Fruit fly (Drosophila melanogaster) whole organism, embryonic: ENCODE data around the gene Gmap.

Source experiments
- Atf-2 ChIP-seq: fragments of 200-800 bp; sonication (Bioruptor generic); optimal IDR thresholded peaks from 2 replicates; lab custom pipeline; 2016; ENCODE audit warnings: missing biosample characterization, missing genetic modification characterization
- Blimp-1 ChIP-seq: fragments of 200-800 bp; sonication (Bioruptor generic); optimal IDR thresholded peaks from 3 replicates; lab custom pipeline; 2018; ENCODE audit warnings: missing biosample characterization, missing genetic modification characterization, mild to moderate bottlenecking, moderate library complexity, missing genetic modification reagents
- CG10959 ChIP-seq: fragments of 200-800 bp; sonication (Bioruptor generic); IDR thresholded peaks from 2 replicates; pipeline ENCODE4 v1.3.6; 2022; ENCODE audit warnings: missing biosample characterization, missing genetic modification characterization
- CG11504 ChIP-seq: fragments of 200-800 bp; sonication (Bioruptor generic); optimal IDR thresholded peaks from 3 replicates; lab custom pipeline; 2019; ENCODE audit warnings: missing biosample characterization, mild to moderate bottlenecking, missing genetic modification characterization, moderate library complexity
- CG11696 ChIP-seq: fragments of 200-800 bp; sonication (Bioruptor generic); IDR thresholded peaks from 2 replicates; pipeline ENCODE4 v1.3.6; 2022; ENCODE audit warnings: missing biosample characterization, missing genetic modification characterization
- CG1233 ChIP-seq: fragments of 200-800 bp; sonication (Bioruptor generic); optimal IDR thresholded peaks from 4 replicates; lab custom pipeline; 2018; ENCODE audit warnings: missing biosample characterization, mild to moderate bottlenecking, missing genetic modification characterization
- CG12744 ChIP-seq: fragments of 200-800 bp; sonication (Bioruptor generic); optimal IDR thresholded peaks from 2 replicates; lab custom pipeline; 2016; ENCODE audit warnings: missing biosample characterization, missing genetic modification characterization
- CG13296 ChIP-seq: fragments of 200-800 bp; sonication (Bioruptor generic); optimal IDR thresholded peaks from 3 replicates; lab custom pipeline; 2018; ENCODE audit warnings: missing biosample characterization, mild to moderate bottlenecking, missing genetic modification characterization
- CG15269 ChIP-seq: fragments of 200-800 bp; sonication (Bioruptor generic); optimal IDR thresholded peaks from 2 replicates; lab custom pipeline; 2018; ENCODE audit warnings: missing biosample characterization, mild to moderate bottlenecking, missing genetic modification characterization, moderate library complexity
- CG17829 ChIP-seq: fragments of 200-800 bp; optimal IDR thresholded peaks from 2 replicates; lab custom pipeline; 2019; ENCODE audit warnings: missing biosample characterization, mild to moderate bottlenecking, missing genetic modification characterization, moderate library complexity
- CG17912 ChIP-seq: fragments of 200-800 bp; sonication (Bioruptor generic); optimal IDR thresholded peaks from 2 replicates; lab custom pipeline; 2018; ENCODE audit warnings: missing biosample characterization, mild to moderate bottlenecking, missing genetic modification characterization
- CG18599 ChIP-seq: fragments of 200-800 bp; sonication (Bioruptor generic); optimal IDR thresholded peaks from 3 replicates; lab custom pipeline; 2017; ENCODE audit warnings: missing biosample characterization, missing genetic modification characterization, mild to moderate bottlenecking, moderate library complexity, missing genetic modification reagents
- CG2712 ChIP-seq: fragments of 200-800 bp; optimal IDR thresholded peaks from 3 replicates; lab custom pipeline; 2019; ENCODE audit warnings: missing biosample characterization, mild to moderate bottlenecking, missing genetic modification characterization, moderate library complexity
- CG30020 ChIP-seq: fragments of 200-800 bp; optimal IDR thresholded peaks from 2 replicates; lab custom pipeline; 2019; ENCODE audit warnings: missing biosample characterization, mild to moderate bottlenecking, missing genetic modification characterization, moderate library complexity
- CG31441 ChIP-seq: fragments of 200-800 bp; sonication (Bioruptor generic); IDR thresholded peaks from 2 replicates; pipeline ENCODE4 v1.3.6; 2022; ENCODE audit warnings: missing biosample characterization, missing genetic modification characterization
- CG43689 ChIP-seq: fragments of 200-800 bp; sonication (Bioruptor generic); IDR thresholded peaks from 2 replicates; pipeline ENCODE4 v1.3.6; 2022; ENCODE audit warnings: missing biosample characterization, missing genetic modification characterization
- CG7745 ChIP-seq: fragments of 200-800 bp; sonication (Bioruptor generic); optimal IDR thresholded peaks from 2 replicates; lab custom pipeline; 2018; ENCODE audit warnings: missing biosample characterization, mild to moderate bottlenecking, missing genetic modification characterization, moderate library complexity
- CHES-1-like ChIP-seq: fragments of 200-800 bp; sonication (Bioruptor generic); optimal IDR thresholded peaks from 2 replicates; lab custom pipeline; 2016; ENCODE audit warnings: missing biosample characterization, missing genetic modification characterization
- Camta ChIP-seq: fragments of 200-800 bp; sonication (Bioruptor generic); optimal IDR thresholded peaks from 2 replicates; lab custom pipeline; 2016; ENCODE audit warnings: missing biosample characterization, missing genetic modification characterization
- Dp ChIP-seq: fragments of 200-800 bp; sonication (Bioruptor generic); optimal IDR thresholded peaks from 2 replicates; lab custom pipeline; 2018; ENCODE audit warnings: missing biosample characterization, mild to moderate bottlenecking, missing genetic modification characterization, moderate library complexity
- GATAe ChIP-seq: fragments of 200-800 bp; sonication (Bioruptor generic); conservative IDR thresholded peaks from 2 replicates; pipeline ENCODE4 v1.3.6; 2022; ENCODE audit warnings: missing biosample characterization, missing genetic modification characterization
- HLHmδ ChIP-seq: fragments of 200-800 bp; sonication (Bioruptor generic); optimal IDR thresholded peaks from 2 replicates; lab custom pipeline; 2018; ENCODE audit warnings: missing biosample characterization, mild to moderate bottlenecking, missing genetic modification characterization, moderate library complexity
- Hmr ChIP-seq: fragments of 200-800 bp; sonication (Bioruptor generic); optimal IDR thresholded peaks from 3 replicates; lab custom pipeline; 2017; ENCODE audit warnings: mild to moderate bottlenecking, missing biosample characterization, missing genetic modification reagents, missing genetic modification characterization
- NC2α ChIP-seq: fragments of 200-800 bp; sonication (Bioruptor generic); optimal IDR thresholded peaks from 2 replicates; lab custom pipeline; 2016; ENCODE audit warnings: missing biosample characterization, missing genetic modification characterization
- Oaz ChIP-seq: fragments of 200-800 bp; sonication (Bioruptor generic); IDR thresholded peaks from 2 replicates; pipeline ENCODE4 v1.3.6; 2022; ENCODE audit warnings: missing biosample characterization, missing genetic modification characterization
- Rfx ChIP-seq: fragments of 200-800 bp; sonication (Bioruptor generic); IDR thresholded peaks from 2 replicates; pipeline ENCODE4 v1.3.6; 2022; ENCODE audit warnings: missing biosample characterization, missing genetic modification characterization
- TFAM ChIP-seq: fragments of 200-800 bp; sonication (Bioruptor generic); optimal IDR thresholded peaks from 2 replicates; lab custom pipeline; 2017; ENCODE audit warnings: missing biosample characterization, missing genetic modification characterization, inconsistent platforms
- ase ChIP-seq: fragments of 200-800 bp; sonication (Bioruptor generic); IDR thresholded peaks from 3 replicates; pipeline ENCODE4 v1.3.6; 2022; ENCODE audit warnings: missing biosample characterization, missing genetic modification characterization
- bbx ChIP-seq: fragments of 200-800 bp; sonication (Bioruptor generic); IDR thresholded peaks from 2 replicates; pipeline ENCODE4 v1.3.6; 2022; ENCODE audit warnings: missing biosample characterization, missing genetic modification characterization; ENCODE audit not compliant: partially characterized antibody
- br ChIP-seq: fragments of >200 bp; optimal IDR thresholded peaks from 2 replicates; lab custom pipeline; 2017
- corto ChIP-seq: fragments of 200-800 bp; sonication (Bioruptor generic); optimal IDR thresholded peaks from 2 replicates; lab custom pipeline; 2016; ENCODE audit warnings: missing biosample characterization, mild to moderate bottlenecking, missing genetic modification characterization, moderate library complexity
- dmrt99B ChIP-seq: fragments of 200-800 bp; sonication (Bioruptor generic); optimal IDR thresholded peaks from 2 replicates; lab custom pipeline; 2018; ENCODE audit warnings: missing biosample characterization, mild to moderate bottlenecking, missing genetic modification characterization, moderate library complexity
- fd3F ChIP-seq: fragments of 200-800 bp; sonication (Bioruptor generic); optimal IDR thresholded peaks from 2 replicates; lab custom pipeline; 2018; ENCODE audit warnings: missing biosample characterization, mild to moderate bottlenecking, missing genetic modification characterization, moderate library complexity
- gce ChIP-seq: fragments of 200-800 bp; sonication (Bioruptor generic); IDR thresholded peaks from 3 replicates; pipeline ENCODE4 v1.3.6; 2022; ENCODE audit warnings: missing biosample characterization, missing genetic modification characterization
- gt ChIP-seq: fragments of 200-800 bp; sonication (Bioruptor generic); IDR thresholded peaks from 2 replicates; pipeline ENCODE4 v1.3.6; 2022; ENCODE audit warnings: missing biosample characterization, missing genetic modification characterization
- h ChIP-seq: fragments of >200 bp; optimal IDR thresholded peaks from 2 replicates; lab custom pipeline; 2017
- inv ChIP-seq: fragments of 200-800 bp; sonication (Bioruptor generic); IDR thresholded peaks from 2 replicates; pipeline ENCODE4 v1.3.6; 2022; ENCODE audit warnings: missing biosample characterization, missing genetic modification characterization; ENCODE audit not compliant: partially characterized antibody
- jing ChIP-seq: fragments of 200-800 bp; sonication (Bioruptor generic); optimal IDR thresholded peaks from 2 replicates; lab custom pipeline; 2018; ENCODE audit warnings: missing biosample characterization, mild to moderate bottlenecking, missing genetic modification characterization
- kah ChIP-seq: fragments of 200-800 bp; sonication (Bioruptor generic); optimal IDR thresholded peaks from 2 replicates; lab custom pipeline; 2018; ENCODE audit warnings: missing biosample characterization, mild to moderate bottlenecking, missing genetic modification characterization
- kni ChIP-seq: fragments of 200-800 bp; sonication (Bioruptor generic); optimal IDR thresholded peaks from 3 replicates; lab custom pipeline; 2017; ENCODE audit warnings: mild to moderate bottlenecking, missing biosample characterization, missing genetic modification reagents, missing genetic modification characterization
- mam ChIP-seq: fragments of 200-800 bp; sonication (Bioruptor generic); optimal IDR thresholded peaks from 3 replicates; lab custom pipeline; 2016; ENCODE audit warnings: missing biosample characterization, missing genetic modification characterization
- onecut ChIP-seq: fragments of 200-800 bp; sonication (Bioruptor generic); IDR thresholded peaks from 2 replicates; pipeline ENCODE4 v1.3.6; 2022; ENCODE audit warnings: missing biosample characterization, missing genetic modification characterization
- org-1 ChIP-seq: fragments of 200-800 bp; sonication (Bioruptor generic); optimal IDR thresholded peaks from 2 replicates; lab custom pipeline; 2017; ENCODE audit warnings: missing biosample characterization, missing genetic modification characterization
- pan ChIP-seq, 4 experiments: fragments of >200 bp in 3 of 4; fragments of 200-800 bp in 1 of 4; sonication (Bioruptor generic) in 1 of 4; optimal IDR thresholded peaks in 3 of 4; IDR thresholded peaks in 1 of 4; 2 replicates each; pipeline versions ENCODE4 v1.3.6 to Lab custom; 2017 to 2022; ENCODE audit warnings: missing biosample characterization in 2 of 4, missing genetic modification characterization in 2 of 4, mixed read lengths in 1 of 4
- ranshi ChIP-seq: fragments of 200-800 bp; sonication (Bioruptor generic); IDR thresholded peaks from 2 replicates; pipeline ENCODE4 v1.3.6; 2022; ENCODE audit warnings: missing biosample characterization, missing genetic modification characterization
- slbo ChIP-seq: fragments of 200-800 bp; sonication (Bioruptor generic); IDR thresholded peaks from 2 replicates; pipeline ENCODE4 v1.3.6; 2022; ENCODE audit warnings: missing biosample characterization, missing genetic modification characterization
- slp2 ChIP-seq: fragments of 200-800 bp; sonication (Bioruptor generic); optimal IDR thresholded peaks from 2 replicates; lab custom pipeline; 2016; ENCODE audit warnings: missing biosample characterization, missing genetic modification characterization
- sqz ChIP-seq: fragments of 200-800 bp; sonication (Bioruptor generic); optimal IDR thresholded peaks from 3 replicates; lab custom pipeline; 2018; ENCODE audit warnings: missing biosample characterization, mild to moderate bottlenecking, missing genetic modification characterization
- ttk ChIP-seq: fragments of 200-800 bp; sonication (Bioruptor generic); IDR thresholded peaks from 2 replicates; pipeline ENCODE4 v2.1.2; 2022; ENCODE audit warnings: missing biosample characterization, missing genetic modification characterization
- tup ChIP-seq: fragments of 200-800 bp; sonication (Bioruptor generic); optimal IDR thresholded peaks from 2 replicates; lab custom pipeline; 2016; ENCODE audit warnings: missing biosample characterization, mild to moderate bottlenecking, missing genetic modification characterization, moderate library complexity
- vvl ChIP-seq: fragments of 200-800 bp; sonication (Bioruptor generic); IDR thresholded peaks from 2 replicates; pipeline ENCODE4 v1.3.6; 2022; ENCODE audit warnings: missing biosample characterization, missing genetic modification characterization

Gmap gene

dm6 chrX:15498791-15499190 is 12.1 kb downstream of the Gmap start (continued):
- no peak for TF ChIP-seq mam
- peak; percentile 57 for TF ChIP-seq CG17829 (tag; lab: Kevin White, UChicago)
- TF ChIP-seq HLHmδ (GFP tag; lab: Kevin White, UChicago) = peak; percentile 75
- TF ChIP-seq Camta = peak; percentile 7
- no peak for TF ChIP-seq fd3F (GFP tag; lab: Kevin White, UChicago)
- no peak for TF ChIP-seq Blimp-1 (GFP tag; lab: Kevin White, UChicago)
- no peak for TF ChIP-seq ranshi (GFP tag; lab: Robert Waterston, UW)
- peak; percentile 8 for TF ChIP-seq CG18599 (GFP tag; lab: Kevin White, UChicago)
- TF ChIP-seq inv (GFP tag; lab: Robert Waterston, UW) = no peak
- peak; percentile 30 for TF ChIP-seq CG1233 (GFP tag; lab: Kevin White, UChicago)
- TF ChIP-seq CG17912 (GFP tag; lab: Kevin White, UChicago) = peak; percentile 26
- TF ChIP-seq pan (optimal IDR thresholded peaks at IDR 0.05; lab: Kevin White, UChicago) = no peak
- peak in 1 of 2 experiments; percentile 12 for TF ChIP-seq pan (GFP tag; optimal IDR thresholded peaks at IDR 0.05 in 1 of 2, IDR thresholded peaks at IDR 0.05 in 1 of 2)
- no peak for TF ChIP-seq CG15269
- no peak for TF ChIP-seq corto (GFP tag; lab: Kevin White, UChicago)
- peak; percentile 56; the same call in 1 of the 2 replicates for TF ChIP-seq vvl (GFP tag; lab: Robert Waterston, UW)
- TF ChIP-seq gt (GFP tag; lab: Robert Waterston, UW) = no peak
- no peak for TF ChIP-seq Atf-2 (GFP tag; lab: Kevin White, UChicago)
- peak; percentile 9 for TF ChIP-seq NC2α
- no peak for TF ChIP-seq ase (GFP tag; lab: Robert Waterston, UW)
- TF ChIP-seq CG13296 = no peak
- TF ChIP-seq Oaz (GFP tag; lab: Robert Waterston, UW) = no peak
- no peak for TF ChIP-seq CG7745
- TF ChIP-seq CG2712 (tag; lab: Kevin White, UChicago) = peak; percentile 39
- no peak for TF ChIP-seq Dp (GFP tag; lab: Kevin White, UChicago)
- peak; percentile 6 for TF ChIP-seq kah (GFP tag; lab: Kevin White, UChicago)
- 0 out of 2 replicates have a peak, but pooled peaks have one; percentile 33 for TF ChIP-seq bbx (GFP tag; lab: Robert Waterston, UW)
- TF ChIP-seq h (lab: Kevin White, UChicago) = no peak
- peak; percentile 9 for TF ChIP-seq sqz (GFP tag; lab: Kevin White, UChicago)
- peak; percentile 5 for TF ChIP-seq kni
- peak; percentile 27 for TF ChIP-seq jing (GFP tag; lab: Kevin White, UChicago)
- 0 out of 2 replicates have a peak, but pooled peaks have one; percentile 17 for TF ChIP-seq CG31441 (GFP tag; lab: Robert Waterston, UW)
- TF ChIP-seq CG11504 (tag; lab: Kevin White, UChicago) = peak; percentile 19
- TF ChIP-seq org-1 (GFP tag; lab: Kevin White, UChicago) = no peak
- TF ChIP-seq br (lab: Kevin White, UChicago) = no peak
- peak; percentile 42; the same call in 1 of the 2 replicates for TF ChIP-seq ttk
- no peak for TF ChIP-seq TFAM (GFP tag; lab: Kevin White, UChicago)
- TF ChIP-seq CG11696 (GFP tag; lab: Robert Waterston, UW) = 0 out of 2 replicates have a peak, but pooled peaks have one; percentile 20
- peak; percentile 27 for TF ChIP-seq dmrt99B (tag; lab: Kevin White, UChicago)
- no peak for TF ChIP-seq Hmr (GFP tag; lab: Kevin White, UChicago)
- TF ChIP-seq CG43689 (GFP tag; lab: Robert Waterston, UW) = no peak
- peak; percentile 57 for TF ChIP-seq CG12744
- no peak for TF ChIP-seq CG30020 (tag; lab: Kevin White, UChicago)
- no peak for TF ChIP-seq CG10959 (GFP tag; lab: Robert Waterston, UW)
- no peak for TF ChIP-seq onecut
- 0 out of 2 replicates have a peak, but pooled peaks have one; percentile 7 for TF ChIP-seq slbo (GFP tag; lab: Robert Waterston, UW)
- no peak for TF ChIP-seq tup
- no peak for TF ChIP-seq slp2 (GFP tag; lab: Kevin White, UChicago)
- TF ChIP-seq gce (GFP tag; lab: Robert Waterston, UW) = peak; percentile 46; the same call in 1 of the 3 replicates
- TF ChIP-seq Rfx = no peak
- TF ChIP-seq GATAe (GFP tag; lab: Robert Waterston, UW) = no peak
- no peak for TF ChIP-seq CHES-1-like
